Fruit fly (Drosophila melanogaster) whole organism, prepupa: ENCODE data around the gene His2Av.

Experiments
- CG10631 ChIP-seq: fragments of 200-800 bp; sonication (Bioruptor generic); optimal IDR thresholded peaks from 2 replicates; lab custom pipeline; 2016; ENCODE audit warnings: missing biosample characterization, missing genetic modification characterization
- CG10669 ChIP-seq: fragments of 200-800 bp; sonication (Bioruptor generic); optimal IDR thresholded peaks from 3 replicates; lab custom pipeline; 2018; ENCODE audit warnings: missing biosample characterization, mild to moderate bottlenecking, missing genetic modification characterization, moderate library complexity
- CG11762 ChIP-seq: fragments of 200-800 bp; sonication (Bioruptor generic); optimal IDR thresholded peaks from 3 replicates; lab custom pipeline; 2016; ENCODE audit warnings: missing biosample characterization, missing genetic modification characterization; ENCODE audit not compliant: insufficient read depth
- CG11902 ChIP-seq: fragments of 200-800 bp; sonication (Bioruptor generic); optimal IDR thresholded peaks from 3 replicates; lab custom pipeline; 2016; ENCODE audit warnings: missing biosample characterization, missing genetic modification characterization
- CG15336 ChIP-seq: fragments of 200-800 bp; sonication (Bioruptor generic); IDR thresholded peaks from 2 replicates; pipeline ENCODE4 v1.3.6; 2022; ENCODE audit warnings: missing biosample characterization, missing genetic modification characterization
- CG1621 ChIP-seq: fragments of 200-800 bp; sonication (Bioruptor generic); optimal IDR thresholded peaks from 3 replicates; lab custom pipeline; 2018; ENCODE audit warnings: missing biosample characterization, mild to moderate bottlenecking, missing genetic modification characterization
- CG16779 ChIP-seq: fragments of 200-800 bp; sonication (Bioruptor generic); optimal IDR thresholded peaks from 3 replicates; lab custom pipeline; 2017; ENCODE audit warnings: missing biosample characterization, mild to moderate bottlenecking, missing genetic modification characterization
- CG34406 ChIP-seq: fragments of 200-800 bp; sonication (Bioruptor generic); optimal IDR thresholded peaks from 3 replicates; lab custom pipeline; 2016; ENCODE audit warnings: missing biosample characterization, missing genetic modification characterization
- CG3919 ChIP-seq: fragments of 200-800 bp; sonication (Bioruptor generic); optimal IDR thresholded peaks from 3 replicates; lab custom pipeline; 2016; ENCODE audit warnings: missing biosample characterization, missing genetic modification characterization
- CG4318 ChIP-seq: fragments of 200-800 bp; sonication (Bioruptor generic); optimal IDR thresholded peaks from 3 replicates; lab custom pipeline; 2017; ENCODE audit warnings: missing biosample characterization, mild to moderate bottlenecking, missing genetic modification characterization
- CG6163 ChIP-seq: fragments of 200-800 bp; sonication (Bioruptor generic); IDR thresholded peaks from 3 replicates; pipeline ENCODE4 v1.3.6; 2022; ENCODE audit warnings: missing biosample characterization, missing genetic modification characterization
- CG6276 ChIP-seq: fragments of 200-800 bp; sonication (Bioruptor generic); optimal IDR thresholded peaks from 2 replicates; lab custom pipeline; 2017; ENCODE audit warnings: missing biosample characterization, mild to moderate bottlenecking, missing genetic modification characterization
- CG6792 ChIP-seq: fragments of 200-800 bp; sonication (Bioruptor generic); optimal IDR thresholded peaks from 3 replicates; lab custom pipeline; 2016; ENCODE audit warnings: missing biosample characterization, missing genetic modification characterization
- CG6854 ChIP-seq: fragments of 200-800 bp; sonication (Bioruptor generic); optimal IDR thresholded peaks from 2 replicates; lab custom pipeline; 2017; ENCODE audit warnings: missing biosample characterization, mild to moderate bottlenecking, missing genetic modification characterization
- CG7368 ChIP-seq: fragments of 200-800 bp; sonication (Bioruptor generic); optimal IDR thresholded peaks from 3 replicates; lab custom pipeline; 2016; ENCODE audit warnings: missing biosample characterization, missing genetic modification characterization
- CG8119 ChIP-seq: fragments of 200-800 bp; sonication (Bioruptor generic); IDR thresholded peaks from 3 replicates; pipeline ENCODE4 v1.3.6; 2022; ENCODE audit warnings: missing biosample characterization, missing genetic modification characterization
- CG8319 ChIP-seq: fragments of 200-800 bp; sonication (Bioruptor generic); optimal IDR thresholded peaks from 3 replicates; lab custom pipeline; 2016; ENCODE audit warnings: missing biosample characterization, missing genetic modification characterization
- CG9139 ChIP-seq: fragments of 200-800 bp; sonication (Bioruptor generic); optimal IDR thresholded peaks from 3 replicates; lab custom pipeline; 2017; ENCODE audit warnings: missing biosample characterization, mild to moderate bottlenecking, missing genetic modification characterization
- Eip75B ChIP-seq: fragments of 200-800 bp; sonication (Bioruptor generic); optimal IDR thresholded peaks from 3 replicates; lab custom pipeline; 2016; ENCODE audit warnings: missing biosample characterization, missing genetic modification characterization
- Eip78C ChIP-seq: fragments of 200-800 bp; sonication (Bioruptor generic); peaks from one replicate; lab custom pipeline; 2016; ENCODE audit warnings: missing biosample characterization, missing genetic modification characterization
- Eip93F ChIP-seq: fragments of 200-800 bp; sonication (Bioruptor generic); optimal IDR thresholded peaks from 2 replicates; lab custom pipeline; 2016; ENCODE audit warnings: missing biosample characterization, mild to moderate bottlenecking, missing genetic modification characterization
- Ets21C ChIP-seq: fragments of 200-800 bp; sonication (Bioruptor generic); optimal IDR thresholded peaks from 3 replicates; lab custom pipeline; 2016; ENCODE audit warnings: missing biosample characterization, missing genetic modification characterization
- Hr38 ChIP-seq: sonication (Bioruptor generic); optimal IDR thresholded peaks from 2 replicates; lab custom pipeline; 2016; ENCODE audit warnings: missing biosample characterization, missing genetic modification characterization
- Hr39 ChIP-seq: fragments of 200-800 bp; sonication (Bioruptor generic); optimal IDR thresholded peaks from 2 replicates; lab custom pipeline; 2016; ENCODE audit warnings: missing biosample characterization, missing genetic modification characterization
- Hr4 ChIP-seq: fragments of 200-800 bp; sonication (Bioruptor generic); optimal IDR thresholded peaks from 3 replicates; lab custom pipeline; 2016; ENCODE audit warnings: missing biosample characterization, missing genetic modification characterization
- Lpt ChIP-seq: fragments of 200-800 bp; sonication (Bioruptor generic); optimal IDR thresholded peaks from 3 replicates; lab custom pipeline; 2016; ENCODE audit warnings: missing biosample characterization, missing genetic modification characterization
- Met ChIP-seq: fragments of 200-800 bp; sonication (Bioruptor generic); optimal IDR thresholded peaks from 3 replicates; lab custom pipeline; 2016; ENCODE audit warnings: missing biosample characterization, missing genetic modification characterization
- OdsH ChIP-seq: fragments of 200-800 bp; sonication (Bioruptor generic); optimal IDR thresholded peaks from 3 replicates; lab custom pipeline; 2016; ENCODE audit warnings: missing biosample characterization, missing genetic modification characterization
- Smox ChIP-seq: fragments of 200-800 bp; sonication (Bioruptor generic); optimal IDR thresholded peaks from 3 replicates; lab custom pipeline; 2016; ENCODE audit warnings: missing biosample characterization, missing genetic modification characterization
- Sox102F ChIP-seq: fragments of 200-800 bp; sonication (Bioruptor generic); optimal IDR thresholded peaks from 2 replicates; lab custom pipeline; 2016; ENCODE audit warnings: missing biosample characterization, mild to moderate bottlenecking, missing genetic modification characterization
- Sox14 ChIP-seq: fragments of 200-800 bp; sonication (Bioruptor generic); optimal IDR thresholded peaks from 3 replicates; lab custom pipeline; 2016; ENCODE audit warnings: missing biosample characterization, missing genetic modification characterization
- Sox15 ChIP-seq: fragments of 200-800 bp; sonication (Bioruptor generic); optimal IDR thresholded peaks from 3 replicates; lab custom pipeline; 2016; ENCODE audit warnings: missing biosample characterization, missing genetic modification characterization
- achi ChIP-seq: fragments of 200-800 bp; sonication (Bioruptor generic); optimal IDR thresholded peaks from 3 replicates; lab custom pipeline; 2016; ENCODE audit warnings: missing biosample characterization, missing genetic modification characterization
- acj6 ChIP-seq: fragments of 200-800 bp; sonication (Bioruptor generic); optimal IDR thresholded peaks from 3 replicates; lab custom pipeline; 2016; ENCODE audit warnings: missing biosample characterization, missing genetic modification characterization
- cyc ChIP-seq: fragments of 200-800 bp; sonication (Bioruptor generic); optimal IDR thresholded peaks from 3 replicates; lab custom pipeline; 2016; ENCODE audit warnings: missing biosample characterization, missing genetic modification characterization
- dac ChIP-seq: fragments of 200-800 bp; sonication (Bioruptor generic); optimal IDR thresholded peaks from 2 replicates; lab custom pipeline; 2017; ENCODE audit warnings: missing biosample characterization, mild to moderate bottlenecking, missing genetic modification characterization
- eg ChIP-seq: fragments of 200-800 bp; sonication (Bioruptor generic); IDR thresholded peaks from 3 replicates; pipeline ENCODE4 v1.3.6; 2022; ENCODE audit warnings: missing biosample characterization, missing genetic modification characterization
- esn ChIP-seq: fragments of 200-800 bp; sonication (Bioruptor generic); optimal IDR thresholded peaks from 2 replicates; lab custom pipeline; 2016; ENCODE audit warnings: missing biosample characterization, mild to moderate bottlenecking, missing genetic modification characterization, moderate library complexity
- fd59A ChIP-seq: fragments of 200-800 bp; sonication (Bioruptor generic); optimal IDR thresholded peaks from 2 replicates; lab custom pipeline; 2017; ENCODE audit warnings: missing biosample characterization, mild to moderate bottlenecking, missing genetic modification characterization, missing genetic modification reagents
- fkh ChIP-seq: fragments of 200-800 bp; sonication (Bioruptor generic); optimal IDR thresholded peaks from 3 replicates; lab custom pipeline; 2017; ENCODE audit warnings: missing biosample characterization, mild to moderate bottlenecking, missing genetic modification characterization, moderate library complexity
- net ChIP-seq: fragments of 200-800 bp; sonication (Bioruptor generic); optimal IDR thresholded peaks from 3 replicates; lab custom pipeline; 2016; ENCODE audit warnings: missing biosample characterization, missing genetic modification characterization
- pdm3 ChIP-seq: fragments of 200-800 bp; sonication (Bioruptor generic); optimal IDR thresholded peaks from 3 replicates; lab custom pipeline; 2016; ENCODE audit warnings: missing biosample characterization, missing genetic modification characterization
- salr ChIP-seq, 2 experiments: fragments of 200-800 bp; sonication (Bioruptor generic); optimal IDR thresholded peaks; 3 replicates each; lab custom pipeline; 2016 to 2018; ENCODE audit warnings: missing biosample characterization in 2 of 2, missing genetic modification characterization in 2 of 2, mild to moderate bottlenecking in 1 of 2
- spab ChIP-seq: fragments of 200-800 bp; sonication (Bioruptor generic); optimal IDR thresholded peaks from 2 replicates; lab custom pipeline; 2017; ENCODE audit warnings: missing biosample characterization, mild to moderate bottlenecking, missing genetic modification characterization, missing genetic modification reagents
- ss ChIP-seq, 2 experiments: fragments of 200-800 bp; sonication (Bioruptor generic); optimal IDR thresholded peaks; 2 replicates in 1 of 2; 3 replicates in 1 of 2; lab custom pipeline; 2017 to 2018; ENCODE audit warnings: mild to moderate bottlenecking in 2 of 2, missing biosample characterization in 2 of 2, missing genetic modification characterization in 2 of 2, moderate library complexity in 1 of 2
- svp ChIP-seq: fragments of 200-800 bp; sonication (Bioruptor generic); peaks from one replicate; lab custom pipeline; 2016; ENCODE audit warnings: missing biosample characterization, missing genetic modification characterization
- topi ChIP-seq: fragments of 200-800 bp; sonication (Bioruptor generic); optimal IDR thresholded peaks from 3 replicates; lab custom pipeline; 2016; ENCODE audit warnings: missing biosample characterization, missing genetic modification characterization
- vri ChIP-seq: fragments of 200-800 bp; sonication (Bioruptor generic); optimal IDR thresholded peaks from 3 replicates; lab custom pipeline; 2016; ENCODE audit warnings: missing biosample characterization, mild to moderate bottlenecking, missing genetic modification characterization

Gene His2Av

DNA sequence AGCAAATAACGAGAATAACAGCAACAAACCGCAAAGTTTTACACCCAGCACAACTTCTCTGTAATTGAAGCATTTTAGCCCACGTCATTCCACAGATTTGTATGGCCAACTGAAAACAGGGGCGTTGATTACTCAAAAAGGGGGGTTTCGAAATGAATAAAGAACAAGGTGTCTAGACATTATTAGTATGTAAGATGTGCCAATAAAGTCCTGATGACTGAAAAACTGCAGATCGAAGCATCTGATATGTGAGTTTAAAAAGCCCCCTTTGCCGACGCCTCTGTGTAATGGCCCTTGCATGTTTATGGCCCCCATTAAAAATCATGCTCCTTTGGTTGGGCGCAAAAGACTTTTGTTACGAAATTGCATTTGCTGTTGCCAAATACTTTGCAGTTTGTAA lies 45.6 kb upstream of the His2Av start (continued):
- TF ChIP-seq Sox102F (GFP tag; lab: Kevin White, UChicago) (peak; percentile 78), fd59A (GFP tag; lab: Kevin White, UChicago) (peak; percentile 62), ss (GFP tag; optimal IDR thresholded peaks at IDR 0.05; lab: Kevin White, UChicago) (peak; percentile 70), Eip78C (GFP tag; lab: Kevin White, UChicago) (peak; percentile 92), Hr38 (GFP tag; lab: Kevin White, UChicago) (no peak), Hr39 (GFP tag; lab: Kevin White, UChicago) (peak; percentile 88), esn (GFP tag; lab: Kevin White, UChicago) (peak; percentile 84), dac (peak; percentile 35), Met (GFP tag; lab: Kevin White, UChicago) (peak; percentile 83), fkh (no peak), CG6792 (peak; percentile 81), CG6163 (GFP tag; lab: Robert Waterston, UW) (peak; percentile 88), CG8119 (GFP tag; lab: Robert Waterston, UW) (peak; percentile 53; the same call in 1 of the 3 replicates), CG3919 (peak; percentile 86), net (GFP tag; lab: Kevin White, UChicago) (peak; percentile 65), Sox14 (GFP tag; lab: Kevin White, UChicago) (peak; percentile 83)
- TF ChIP-seq, all 60 proteins: peak for 57

- no peak for TF ChIP-seq cyc (GFP tag; lab: Kevin White, UChicago)
- peak; percentile 7 for TF ChIP-seq CG8319 (GFP tag; lab: Kevin White, UChicago)
- no peak for TF ChIP-seq CG16779 (tag; lab: Kevin White, UChicago)
- no peak for TF ChIP-seq vri (GFP tag; lab: Kevin White, UChicago)
- peak; percentile 68 for TF ChIP-seq CG8119 (GFP tag; lab: Robert Waterston, UW)
- TF ChIP-seq CG15336 (GFP tag; lab: Robert Waterston, UW), result peak; percentile 74
- peak; percentile 14 for TF ChIP-seq CG34406
- TF ChIP-seq spab (GFP tag; lab: Kevin White, UChicago), result peak; percentile 64
- peak; percentile 37 for TF ChIP-seq Lpt
- peak; percentile 7 for TF ChIP-seq CG11762 (GFP tag; lab: Kevin White, UChicago)
- TF ChIP-seq CG4318 (GFP tag; lab: Kevin White, UChicago), result peak; percentile 52
- no peak for TF ChIP-seq Hr39 (GFP tag; lab: Kevin White, UChicago)
- TF ChIP-seq fkh, result no peak
- TF ChIP-seq Eip93F (GFP tag; lab: Kevin White, UChicago), result no peak
- TF ChIP-seq CG9139 (GFP tag; lab: Kevin White, UChicago), result peak; percentile 18
- peak; percentile 57 for TF ChIP-seq Sox14 (GFP tag; lab: Kevin White, UChicago)
- TF ChIP-seq CG7368, result no peak
- no peak for TF ChIP-seq Sox15
- TF ChIP-seq pdm3 (GFP tag; lab: Kevin White, UChicago), result peak; percentile 62
- TF ChIP-seq Sox102F (GFP tag; lab: Kevin White, UChicago), result no peak
- peak; percentile 44 for TF ChIP-seq CG1621 (tag; lab: Kevin White, UChicago)
- peak; percentile 39 for TF ChIP-seq svp (GFP tag; lab: Kevin White, UChicago)
- TF ChIP-seq CG6276, result peak; percentile 22
- TF ChIP-seq CG10631 (GFP tag; lab: Kevin White, UChicago), result peak; percentile 79
- peak; percentile 68 for TF ChIP-seq CG3919
- TF ChIP-seq acj6 (GFP tag; lab: Kevin White, UChicago), result peak; percentile 67
- TF ChIP-seq esn (GFP tag; lab: Kevin White, UChicago), result no peak
- TF ChIP-seq CG6792, result peak; percentile 35
- TF ChIP-seq Ets21C (GFP tag; lab: Kevin White, UChicago), result no peak
- TF ChIP-seq eg, result 0 out of 3 replicates have a peak, but pooled peaks have one; percentile 43
- TF ChIP-seq salr (GFP tag; optimal IDR thresholded peaks at IDR 0.05; lab: Kevin White, UChicago), result peak in 1 of 2 experiments; percentile 47
- TF ChIP-seq Met (GFP tag; lab: Kevin White, UChicago), result peak; percentile 15
- TF ChIP-seq CG10669 (GFP tag; lab: Kevin White, UChicago), result peak; percentile 65
- TF ChIP-seq CG11902, result no peak
- TF ChIP-seq ss (GFP tag; optimal IDR thresholded peaks at IDR 0.05; lab: Kevin White, UChicago), result peak in 1 of 2 experiments; percentile 32
- no peak for TF ChIP-seq Hr4 (GFP tag; lab: Kevin White, UChicago)
- TF ChIP-seq Eip75B (GFP tag; lab: Kevin White, UChicago), result peak; percentile 54
- peak; percentile 3 for TF ChIP-seq topi (GFP tag; lab: Kevin White, UChicago)
- TF ChIP-seq OdsH, result peak; percentile 60
- peak; percentile 59 for TF ChIP-seq achi (GFP tag; lab: Kevin White, UChicago)
- TF ChIP-seq CG6163 (GFP tag; lab: Robert Waterston, UW), result peak; percentile 73; the same call in 2 of the 3 replicates
- no peak for TF ChIP-seq CG6854 (GFP tag; lab: Kevin White, UChicago)
- TF ChIP-seq Smox, result no peak
These were observed 34.9 kb upstream of the His2Av start for dm6 chr3R:26831861-26832260.
